Fruit fly (Drosophila melanogaster) S2 (cell line): Measurements from ENCODE around the gene HP1b.

Source experiments
- CG8478 ChIP-seq: fragments of >200 bp; optimal IDR thresholded peaks from 2 replicates; lab custom pipeline; 2018
- CTCF ChIP-seq, 2 experiments: fragments of >200 bp; optimal IDR thresholded peaks; 2 replicates each; lab custom pipeline; 2018

HP1b gene

DNA sequence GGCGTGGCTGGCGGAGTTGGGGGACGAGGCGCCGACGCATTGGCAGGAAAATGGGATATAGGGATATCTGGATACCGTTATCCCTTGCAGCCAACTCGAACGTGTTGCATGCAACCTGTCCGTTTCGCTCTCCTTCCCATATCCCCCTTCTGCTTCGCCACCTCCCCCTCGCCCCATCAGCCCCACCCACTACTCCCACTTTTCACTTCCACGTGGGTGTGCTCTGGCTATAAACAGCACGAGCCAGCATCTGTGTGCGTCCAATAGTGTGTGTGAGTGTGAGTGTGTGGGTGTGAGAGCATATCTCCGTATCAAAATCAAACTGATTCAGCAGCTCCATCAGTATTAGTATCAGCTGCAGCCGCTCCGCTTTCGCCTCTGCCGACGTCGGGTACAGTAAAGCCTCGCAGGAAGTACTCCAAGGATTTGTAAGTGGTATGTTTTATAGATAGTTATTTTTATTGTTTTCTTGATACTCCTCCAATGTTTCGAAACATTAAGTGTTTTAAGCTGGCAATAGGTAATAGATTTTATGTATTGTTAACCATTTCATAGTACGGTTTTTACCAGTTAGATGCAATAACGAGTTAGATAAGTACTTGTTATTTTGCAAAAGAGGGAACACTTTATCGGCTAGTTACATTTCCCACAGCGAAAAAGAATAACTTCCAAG, 38.2 kb downstream of the HP1b start:
- TF ChIP-seq CTCF (optimal IDR thresholded peaks at IDR 0.05; lab: Kevin White, UChicago) (no peak), CG8478 (no peak)

DNA sequence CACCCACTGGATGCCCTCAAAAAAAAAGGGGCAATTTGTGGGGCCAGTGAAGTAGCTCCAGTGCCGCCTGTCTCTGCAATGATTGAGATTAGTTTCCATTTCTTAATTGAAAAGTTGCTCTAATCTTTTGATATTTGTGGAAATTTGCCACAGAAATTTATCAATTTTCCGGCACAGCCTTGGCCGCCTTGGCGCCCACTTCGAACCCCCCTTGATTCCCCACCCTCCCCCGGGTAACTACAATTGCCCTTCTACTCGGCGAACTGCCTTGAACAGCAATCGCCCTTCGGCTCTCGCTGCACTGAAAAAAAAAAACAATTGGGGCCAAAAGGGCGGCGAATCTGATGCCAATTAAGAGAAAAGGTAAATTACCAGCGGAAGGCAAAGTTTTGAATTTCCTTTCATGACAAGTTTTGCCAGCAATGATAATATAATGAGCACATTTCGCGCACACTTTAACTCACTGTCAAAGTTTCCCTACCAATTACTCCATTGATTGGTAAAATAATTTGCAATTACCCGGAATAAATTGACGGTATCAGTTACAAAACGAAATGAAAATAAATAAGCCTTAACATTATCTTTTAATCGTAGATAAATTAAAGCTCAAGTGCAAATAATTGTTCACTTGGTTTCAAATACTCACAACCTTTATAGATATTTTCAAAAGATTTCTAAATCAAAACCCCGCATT, 39.0 kb downstream of the HP1b start:
- TF ChIP-seq CTCF (optimal IDR thresholded peaks at IDR 0.05; lab: Kevin White, UChicago) = no peak
- TF ChIP-seq CG8478 = no peak

DNA sequence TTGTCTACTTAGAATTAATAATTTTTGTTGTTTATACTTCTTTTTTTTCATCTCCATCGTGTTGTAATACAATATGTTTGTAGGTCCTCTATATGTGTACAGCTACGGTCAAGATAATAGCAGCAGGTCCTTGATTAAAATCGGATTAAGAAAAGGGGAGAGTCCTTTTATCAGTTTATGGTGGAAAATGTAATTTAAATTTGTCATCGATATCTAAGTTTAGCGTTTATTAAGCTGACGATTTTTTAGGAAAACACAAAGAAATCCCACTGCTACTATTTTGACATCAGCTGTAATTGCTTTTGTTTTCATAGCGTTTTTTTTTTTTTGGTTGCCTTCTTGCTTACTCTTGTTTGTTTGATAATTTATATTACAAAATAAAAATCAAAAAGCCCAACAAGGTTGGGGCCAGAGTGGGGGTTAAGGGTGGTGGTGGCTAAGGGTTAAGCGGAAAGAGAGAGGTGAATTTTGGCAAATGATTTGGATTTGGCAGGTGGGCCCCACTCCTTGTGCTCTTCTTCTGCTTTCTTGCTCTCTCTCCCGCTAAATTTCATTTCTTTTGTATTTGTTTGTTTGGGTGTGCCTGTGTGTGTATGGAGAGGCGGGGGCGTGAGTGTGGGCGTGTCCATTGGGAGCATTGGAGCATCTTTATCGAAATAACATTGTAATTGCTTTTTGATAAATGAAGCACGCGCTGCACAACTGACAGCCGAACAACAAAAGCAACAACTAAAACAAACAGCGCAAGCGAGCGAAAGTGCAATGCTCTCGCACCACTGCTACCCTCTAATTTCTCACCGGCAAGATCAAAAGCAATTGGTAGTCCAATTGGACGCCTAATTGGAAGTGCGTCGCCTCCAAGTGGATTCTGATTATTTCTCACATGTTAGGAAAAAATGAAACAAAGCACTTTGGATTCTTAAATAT, 40.2 kb downstream of the HP1b start:
- TF ChIP-seq CTCF (optimal IDR thresholded peaks at IDR 0.05; lab: Kevin White, UChicago) (no peak), CG8478 (no peak)

DNA sequence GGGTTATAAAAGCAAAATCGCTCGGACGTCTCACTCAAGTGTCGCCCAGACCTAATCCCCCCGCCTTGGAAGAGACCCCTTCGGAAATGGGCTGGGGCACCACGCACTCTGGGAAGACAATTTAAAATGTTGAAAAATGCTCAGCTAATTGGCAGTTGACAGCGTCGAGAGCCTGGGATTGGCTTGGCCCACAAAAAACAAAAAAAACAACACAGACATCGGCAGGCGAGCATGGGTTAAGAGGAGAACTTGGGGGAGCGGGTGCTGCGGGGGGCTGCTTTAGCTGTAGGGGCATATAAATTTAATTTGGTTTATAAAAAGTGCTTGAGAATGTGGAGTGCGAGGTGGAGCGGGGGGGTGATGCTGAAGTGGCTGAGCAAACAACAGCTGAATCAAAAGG, 41.6 kb downstream of the HP1b start:
- TF ChIP-seq CTCF (optimal IDR thresholded peaks at IDR 0.05; lab: Kevin White, UChicago) = no peak

DNA sequence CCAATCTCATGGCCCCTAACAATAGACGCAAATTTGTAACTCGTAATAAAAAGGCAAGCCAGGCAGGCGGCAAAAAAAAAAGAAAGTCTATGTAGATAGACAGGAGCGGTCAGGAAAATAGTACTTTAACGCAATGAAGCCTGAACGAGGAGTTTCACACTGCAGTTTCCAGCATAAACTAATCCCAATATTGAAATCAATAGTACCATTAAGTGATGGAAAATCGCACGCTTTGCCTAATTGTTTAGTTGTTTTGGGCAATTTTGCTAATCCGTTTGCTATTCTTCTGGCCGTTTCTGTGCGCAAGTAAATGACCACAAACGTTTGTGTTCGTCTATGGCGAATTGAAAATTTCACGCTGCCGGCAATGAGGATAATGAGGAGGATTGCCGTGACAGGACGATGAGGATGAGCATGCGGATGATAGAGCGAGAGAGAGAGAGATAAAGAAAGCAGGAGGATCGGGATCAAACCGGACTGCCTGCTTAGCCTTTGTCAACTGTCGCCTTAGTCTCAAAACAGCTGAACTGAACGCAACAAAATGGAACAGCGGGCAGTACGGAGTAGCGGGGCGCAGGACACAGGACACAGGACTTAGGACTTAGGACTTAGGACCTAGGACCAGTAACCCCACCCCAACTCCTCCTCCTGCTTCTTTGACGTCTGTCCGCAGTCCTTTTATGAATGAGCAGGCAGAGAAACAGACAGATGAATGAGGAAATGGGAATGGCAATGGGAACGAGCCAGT, 46.6 kb downstream of the HP1b start:
- no peak for TF ChIP-seq CTCF (optimal IDR thresholded peaks at IDR 0.05; lab: Kevin White, UChicago)
- TF ChIP-seq CG8478 = no peak

DNA sequence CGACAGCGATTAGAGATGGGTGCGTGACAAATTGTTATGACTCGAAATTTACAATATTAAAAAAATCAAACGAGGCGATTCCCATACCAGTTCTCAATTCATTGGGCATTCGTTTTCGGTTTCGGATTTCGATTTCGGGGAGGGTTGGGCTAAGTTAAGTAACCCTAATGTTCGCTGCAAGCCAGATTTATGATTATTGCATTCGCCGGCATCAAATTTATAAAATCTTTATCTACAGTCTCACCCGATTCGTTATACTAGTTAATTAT, 47.1 kb downstream of the HP1b start:
- TF ChIP-seq CTCF (optimal IDR thresholded peaks at IDR 0.05; lab: Kevin White, UChicago) (no peak), CG8478 (no peak)

DNA sequence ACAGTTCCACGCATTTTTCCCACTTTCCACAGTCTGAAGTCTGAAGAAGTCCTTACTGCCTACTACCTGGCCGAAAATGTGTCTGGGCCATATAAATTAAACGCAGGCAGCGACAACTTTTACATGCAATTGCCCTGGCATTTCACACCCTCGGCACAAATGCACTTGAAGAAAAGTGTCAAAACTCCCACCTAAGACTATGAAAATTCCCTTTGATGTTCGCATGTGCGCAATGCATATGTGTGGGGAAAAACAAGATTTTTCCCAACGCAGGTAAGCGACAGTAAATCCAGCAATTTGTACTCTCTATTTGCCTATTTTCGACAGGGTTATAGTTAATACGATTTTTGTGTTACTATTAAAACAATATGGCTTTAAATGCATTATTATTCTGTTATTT, 48.6 kb downstream of the HP1b start:
- no peak for TF ChIP-seq CG8478
- no peak for TF ChIP-seq CTCF (optimal IDR thresholded peaks at IDR 0.05; lab: Kevin White, UChicago)

DNA sequence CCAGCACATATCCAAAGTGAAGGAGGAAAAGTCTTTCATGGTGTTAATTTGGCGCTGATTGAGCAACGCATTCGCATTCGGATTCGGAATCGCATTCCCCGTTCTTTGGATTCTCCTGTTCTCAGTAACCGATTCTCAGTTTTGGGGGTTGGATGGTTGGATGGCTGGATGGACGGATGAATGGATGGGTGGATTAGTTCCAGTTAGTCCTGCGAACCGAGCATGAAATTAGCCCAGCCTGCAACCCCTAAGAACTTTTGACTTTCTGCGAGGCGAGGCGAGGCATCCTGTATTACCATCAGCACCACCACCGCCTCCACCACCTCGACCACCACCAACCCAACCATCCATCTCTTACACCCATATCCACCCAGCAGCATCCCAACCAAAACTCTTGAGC, 49.4 kb downstream of the HP1b start:
- TF ChIP-seq CG8478 (no peak), CTCF (optimal IDR thresholded peaks at IDR 0.05; lab: Kevin White, UChicago) (no peak)

DNA sequence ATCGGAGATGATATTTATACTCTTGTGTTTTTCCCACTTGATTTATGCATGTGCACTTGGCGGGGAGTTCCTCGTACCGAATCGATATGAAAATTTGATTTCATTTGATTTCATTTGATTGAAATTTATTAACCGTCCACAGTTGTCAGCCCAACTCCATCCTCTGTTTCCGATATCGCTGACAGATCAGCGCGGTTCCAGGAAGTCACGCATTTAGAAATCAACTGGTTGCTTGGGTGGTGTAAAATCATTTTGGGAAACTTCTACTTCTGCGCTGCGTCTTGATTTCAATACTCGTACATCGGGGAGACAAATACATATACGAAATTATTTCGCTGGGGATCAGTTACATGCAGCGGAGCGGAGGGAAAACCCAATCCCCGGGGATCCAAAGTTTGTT, 50.7 kb downstream of the HP1b start:
- TF ChIP-seq CTCF (optimal IDR thresholded peaks at IDR 0.05; lab: Kevin White, UChicago) (no peak), CG8478 (no peak)
